Worm (Caenorhabditis elegans): ENCODE results near the gene oac-55.

DNA sequence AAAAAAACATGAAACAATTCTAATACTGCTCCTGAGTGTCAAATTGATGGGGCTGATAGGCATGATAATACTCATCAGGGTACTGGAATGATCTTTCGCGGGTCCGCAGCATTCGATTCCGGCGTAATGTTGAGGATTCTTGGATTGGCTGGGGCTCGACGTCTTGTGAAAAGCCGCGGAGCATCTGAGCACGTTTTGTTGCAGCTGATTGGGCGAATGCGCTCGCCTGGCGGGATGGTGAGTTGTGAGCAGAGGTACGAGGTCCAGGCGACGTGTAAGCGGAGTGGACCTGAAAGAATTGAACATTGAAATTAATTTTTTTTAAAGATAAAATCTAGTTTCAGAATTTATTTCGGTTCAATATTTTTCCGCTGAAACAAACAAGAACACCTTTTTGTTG, 53.1 kb downstream of the oac-55 start:
- no peak for TF ChIP-seq nhr-76 (tag; optimal IDR thresholded peaks at IDR 0.05)
- no peak for TF ChIP-seq snpc-4 (tag; optimal IDR thresholded peaks at IDR 0.05)
- TF ChIP-seq aly-2 (tag; optimal IDR thresholded peaks at IDR 0.05): no peak
- no peak for TF ChIP-seq hlh-4 (tag; optimal IDR thresholded peaks at IDR 0.05)
- TF ChIP-seq mep-1 (tag; optimal IDR thresholded peaks at IDR 0.05): no peak
- TF ChIP-seq elt-3 (tag; optimal IDR thresholded peaks at IDR 0.05): no peak
- no peak for TF ChIP-seq xbp-1 (tag; optimal IDR thresholded peaks at IDR 0.05)
- no peak for TF ChIP-seq pag-3 (tag; optimal IDR thresholded peaks at IDR 0.05; ENCODE audit: borderline replicate concordance, insufficient read depth)
- no peak for TF ChIP-seq ztf-11 (tag; optimal IDR thresholded peaks at IDR 0.05)
